Worm (Caenorhabditis elegans) whole organism, L4 larva: ENCODE data around the gene natb-1.

Experiments
- F37D6.2 ChIP-seq: sonication (generic microtip); optimal IDR thresholded peaks from 2 replicates; lab custom pipeline; 2016; ENCODE audit warnings: mild to moderate bottlenecking, missing genetic modification characterization, missing compliant biosample characterization
- F49E8.2 ChIP-seq: sonication (generic microtip); optimal IDR thresholded peaks from 2 replicates; lab custom pipeline; 2016; ENCODE audit warnings: missing compliant biosample characterization, mild to moderate bottlenecking, missing genetic modification characterization, borderline replicate concordance
- R02D3.7 ChIP-seq: fragments of 150-350 bp; sonication (generic microtip); optimal IDR thresholded peaks from 3 replicates; lab custom pipeline; 2014; ENCODE audit warnings: missing biosample characterization, missing genetic modification characterization
- T20F7.1 ChIP-seq: fragments of 200-800 bp; sonication (Bioruptor generic); optimal IDR thresholded peaks from 2 replicates; lab custom pipeline; 2018; ENCODE audit warnings: mild to moderate bottlenecking, missing genetic modification characterization, missing compliant biosample characterization
- T26A8.4 ChIP-seq: fragments of 200-800 bp; sonication (Bioruptor generic); IDR thresholded peaks from 2 replicates; pipeline ENCODE4 v1.3.6; 2022; ENCODE audit warnings: missing genetic modification characterization, missing compliant biosample characterization
- Y105C5A.15 ChIP-seq: fragments of 200-800 bp; sonication (Bioruptor generic); IDR thresholded peaks from 2 replicates; pipeline ENCODE4 v1.3.6; 2022; ENCODE audit warnings: missing genetic modification characterization, missing compliant biosample characterization
- ZK546.5 ChIP-seq, 2 experiments: sonication (generic microtip); optimal IDR thresholded peaks; 2 replicates each; lab custom pipeline; 2017; ENCODE audit warnings: missing biosample characterization in 2 of 2, missing genetic modification characterization in 2 of 2
- aha-1 ChIP-seq: fragments of 150-350 bp; peaks from one replicate; lab custom pipeline; 2014; ENCODE audit warnings: missing biosample characterization, missing genetic modification characterization
- aly-2 ChIP-seq: sonication (generic microtip); optimal IDR thresholded peaks from 2 replicates; lab custom pipeline; 2018; ENCODE audit warnings: missing biosample characterization, missing genetic modification characterization
- ama-1 ChIP-seq: fragments of 150-350 bp; optimal IDR thresholded peaks from 2 replicates; lab custom pipeline; 2014; ENCODE audit warnings: inconsistent platforms, mixed read lengths
- ceh-28 ChIP-seq: fragments of 150-350 bp; optimal IDR thresholded peaks from 2 replicates; lab custom pipeline; 2014; ENCODE audit warnings: missing biosample characterization, missing genetic modification reagents, missing genetic modification characterization
- ceh-32 ChIP-seq: sonication (generic microtip); optimal IDR thresholded peaks from 2 replicates; lab custom pipeline; 2016; ENCODE audit warnings: mild to moderate bottlenecking, missing genetic modification characterization, missing compliant biosample characterization; ENCODE audit not compliant: poor library complexity
- ceh-44 ChIP-seq: fragments of 200-800 bp; sonication (Bioruptor generic); IDR thresholded peaks from 2 replicates; pipeline ENCODE4 v1.3.6; 2022; ENCODE audit warnings: missing genetic modification reagents, missing genetic modification characterization, missing compliant biosample characterization
- ces-1 ChIP-seq: fragments of 150-350 bp; sonication (generic microtip); optimal IDR thresholded peaks from 4 replicates; lab custom pipeline; 2014; ENCODE audit warnings: missing biosample characterization, missing genetic modification reagents, missing genetic modification characterization
- cey-2 ChIP-seq: sonication (generic microtip); optimal IDR thresholded peaks from 3 replicates; lab custom pipeline; 2017; ENCODE audit warnings: missing genetic modification characterization, mild to moderate bottlenecking, missing compliant biosample characterization, antibody characterized with exemption, borderline replicate concordance; ENCODE audit not compliant: insufficient read depth
- ctbp-1 ChIP-seq: fragments of 200-800 bp; sonication (Bioruptor generic); IDR thresholded peaks from 2 replicates; pipeline ENCODE4 v1.3.6; 2022; ENCODE audit warnings: missing genetic modification reagents, missing genetic modification characterization, missing compliant biosample characterization
- daf-16 ChIP-seq, 3 experiments: sonication (generic microtip); optimal IDR thresholded peaks; 2 replicates each; lab custom pipeline; 2016 to 2017; ENCODE audit warnings: missing genetic modification characterization in 3 of 3, missing genetic modification reagents in 3 of 3, mild to moderate bottlenecking in 2 of 3, missing compliant biosample characterization in 2 of 3, missing biosample characterization in 1 of 3, moderate library complexity in 1 of 3
- dmd-8 ChIP-seq: fragments of 200-800 bp; sonication (Bioruptor generic); IDR thresholded peaks from 2 replicates; pipeline ENCODE4 v1.3.6; 2022; ENCODE audit warnings: missing genetic modification characterization, missing compliant biosample characterization
- dpl-1 ChIP-seq: fragments of 150-350 bp; optimal IDR thresholded peaks from 2 replicates; lab custom pipeline; 2014; ENCODE audit warnings: missing biosample characterization, missing genetic modification reagents, missing genetic modification characterization
- dve-1 ChIP-seq: sonication (generic microtip); optimal IDR thresholded peaks from 2 replicates; lab custom pipeline; 2017; ENCODE audit warnings: antibody characterized with exemption, mild to moderate bottlenecking, missing genetic modification characterization, missing compliant biosample characterization; ENCODE audit not compliant: insufficient read depth
- egl-27 ChIP-seq: sonication (generic microtip); optimal IDR thresholded peaks from 3 replicates; lab custom pipeline; 2017; ENCODE audit warnings: missing biosample characterization, missing genetic modification reagents, missing genetic modification characterization
- fos-1 ChIP-seq: fragments of 150-350 bp; optimal IDR thresholded peaks from 2 replicates; lab custom pipeline; 2014; ENCODE audit warnings: missing biosample characterization, missing genetic modification characterization
- hif-1 ChIP-seq, 2 experiments: sonication (generic microtip); optimal IDR thresholded peaks; 2 replicates each; lab custom pipeline; 2016 to 2017; ENCODE audit warnings: missing compliant biosample characterization in 2 of 2, missing genetic modification characterization in 2 of 2, missing genetic modification reagents in 2 of 2, missing genotype in 2 of 2, mild to moderate bottlenecking in 1 of 2
- lin-1 ChIP-seq: fragments of 200-800 bp; sonication (Bioruptor generic); IDR thresholded peaks from 2 replicates; pipeline ENCODE4 v1.3.6; 2022; ENCODE audit warnings: missing genetic modification reagents, missing genetic modification characterization, missing compliant biosample characterization
- lin-29 ChIP-seq: fragments of 200-800 bp; sonication (Bioruptor generic); IDR thresholded peaks from 2 replicates; pipeline ENCODE4 v1.3.6; 2022; ENCODE audit warnings: missing genetic modification reagents, missing genetic modification characterization, missing compliant biosample characterization
- lin-38 ChIP-seq: fragments of 200-800 bp; sonication (Bioruptor generic); IDR thresholded peaks from 2 replicates; pipeline ENCODE4 v1.3.6; 2022; ENCODE audit warnings: missing genetic modification reagents, missing genetic modification characterization, missing compliant biosample characterization
- lsy-2 ChIP-seq, 2 experiments: fragments of 150-350 bp in 1 of 2; sonication (generic microtip) in 1 of 2; optimal IDR thresholded peaks; 2 replicates each; lab custom pipeline; 2014 to 2017; ENCODE audit warnings: missing biosample characterization in 2 of 2, missing genetic modification characterization in 2 of 2
- madf-9 ChIP-seq: fragments of 200-800 bp; sonication (Bioruptor generic); conservative IDR thresholded peaks from 2 replicates; pipeline ENCODE4 v1.3.6; 2022; ENCODE audit warnings: missing genetic modification reagents, missing genetic modification characterization, missing compliant biosample characterization
- mdl-1 ChIP-seq, 2 experiments: fragments of 150-350 bp in 1 of 2; sonication (generic microtip) in 1 of 2; optimal IDR thresholded peaks; 2 replicates each; lab custom pipeline; 2014 to 2017; ENCODE audit warnings: missing biosample characterization in 2 of 2, missing genetic modification characterization in 2 of 2
- mdt-29 ChIP-seq: fragments of 200-800 bp; sonication (Bioruptor generic); IDR thresholded peaks from 2 replicates; pipeline ENCODE4 v1.3.6; 2022; ENCODE audit warnings: missing genetic modification reagents, missing genetic modification characterization, missing compliant biosample characterization
- mep-1 ChIP-seq: fragments of 150-350 bp; sonication (generic microtip); optimal IDR thresholded peaks from 3 replicates; lab custom pipeline; 2014; ENCODE audit warnings: missing biosample characterization, missing genetic modification characterization
- mes-2 ChIP-seq: sonication (generic microtip); optimal IDR thresholded peaks from 2 replicates; lab custom pipeline; 2016; ENCODE audit warnings: missing genotype, mild to moderate bottlenecking, missing genetic modification characterization, missing compliant biosample characterization; ENCODE audit not compliant: poor library complexity, severe bottlenecking
- mxl-2 ChIP-seq: fragments of 200-800 bp; sonication (Bioruptor generic); conservative IDR thresholded peaks from 2 replicates; pipeline ENCODE4 v1.3.6; 2022; ENCODE audit warnings: missing genetic modification reagents, missing genetic modification characterization, missing compliant biosample characterization
- nhr-10 ChIP-seq: fragments of 150-350 bp; optimal IDR thresholded peaks from 2 replicates; lab custom pipeline; 2014; ENCODE audit warnings: missing biosample characterization, missing genetic modification characterization
- nhr-102 ChIP-seq: sonication (generic microtip); optimal IDR thresholded peaks from 2 replicates; lab custom pipeline; 2016; ENCODE audit warnings: mild to moderate bottlenecking, missing genetic modification characterization, moderate library complexity, missing compliant biosample characterization
- nhr-111 ChIP-seq: fragments of 200-800 bp; sonication (Bioruptor generic); optimal IDR thresholded peaks from 2 replicates; lab custom pipeline; 2018; ENCODE audit warnings: mild to moderate bottlenecking, missing genetic modification characterization, missing compliant biosample characterization
- nhr-41 ChIP-seq: fragments of 200-800 bp; sonication (Bioruptor generic); IDR thresholded peaks from 2 replicates; pipeline ENCODE4 v1.3.6; 2022; ENCODE audit warnings: missing genetic modification reagents, missing genetic modification characterization, missing compliant biosample characterization
- nhr-48 ChIP-seq: sonication (generic microtip); optimal IDR thresholded peaks from 2 replicates; lab custom pipeline; 2016; ENCODE audit warnings: mild to moderate bottlenecking, missing genetic modification characterization, missing compliant biosample characterization
- nhr-6 ChIP-seq: fragments of 150-350 bp; optimal IDR thresholded peaks from 2 replicates; lab custom pipeline; 2014; ENCODE audit warnings: missing biosample characterization, missing genetic modification characterization
- nhr-76 ChIP-seq: fragments of 150-350 bp; optimal IDR thresholded peaks from 2 replicates; lab custom pipeline; 2014; ENCODE audit warnings: missing biosample characterization, missing genetic modification characterization
- pha-4 ChIP-seq, 2 experiments: fragments of 150-350 bp in 1 of 2; fragments of 200-800 bp in 1 of 2; sonication (Bioruptor generic) in 1 of 2; IDR thresholded peaks in 1 of 2; optimal IDR thresholded peaks in 1 of 2; 2 replicates each; pipeline versions ENCODE4 v1.3.6 to Lab custom; 2014 to 2022; ENCODE audit warnings: missing genetic modification characterization in 2 of 2, missing genetic modification reagents in 2 of 2, missing biosample characterization in 1 of 2, missing compliant biosample characterization in 1 of 2
- saeg-2 ChIP-seq: fragments of 200-800 bp; sonication (Bioruptor generic); IDR thresholded peaks from 2 replicates; pipeline ENCODE4 v1.3.6; 2022; ENCODE audit warnings: missing genetic modification reagents, missing genetic modification characterization, missing compliant biosample characterization
- skn-1 ChIP-seq: fragments of 150-350 bp; optimal IDR thresholded peaks from 2 replicates; lab custom pipeline; 2014; ENCODE audit warnings: missing biosample characterization, missing genetic modification characterization
- unc-130 ChIP-seq: sonication (generic microtip); optimal IDR thresholded peaks from 2 replicates; lab custom pipeline; 2016; ENCODE audit warnings: missing genetic modification reagents, missing genetic modification characterization, missing compliant biosample characterization
- zag-1 ChIP-seq: fragments of 150-350 bp; optimal IDR thresholded peaks from 2 replicates; lab custom pipeline; 2014; ENCODE audit warnings: missing biosample characterization, missing genetic modification characterization
- zip-11 ChIP-seq: fragments of 200-800 bp; sonication (Bioruptor generic); IDR thresholded peaks from 2 replicates; pipeline ENCODE4 v1.3.6; 2022; ENCODE audit warnings: missing genetic modification characterization, missing compliant biosample characterization
- ztf-7 ChIP-seq: fragments of 150-350 bp; optimal IDR thresholded peaks from 2 replicates; lab custom pipeline; 2014; ENCODE audit warnings: missing biosample characterization, missing genetic modification characterization

The natb-1 gene

ce11 chrV:8012032-8012431, 28.8 kb upstream of the natb-1 start, which contains the start of gene rpb-9:
Gene rpb-9, minus strand, starts transcription at chrV:8012345.
- TF ChIP-seq T26A8.4 (GFP tag; lab: Robert Waterston, UW) (peak; percentile 43; the same call in 1 of the 2 replicates), dmd-8 (GFP tag; lab: Robert Waterston, UW) (no peak), Y105C5A.15 (no peak), mdl-1 (tag; optimal IDR thresholded peaks at IDR 0.05; lab: Kevin White, UChicago) (no peak), nhr-41 (no peak), ces-1 (no peak), skn-1 (tag; lab: Kevin White, UChicago) (no peak), zag-1 (tag; lab: Kevin White, UChicago) (no peak), nhr-6 (tag; lab: Kevin White, UChicago) (no peak), ama-1 (lab: Kevin White, UChicago) (peak; percentile 57), F49E8.2 (tag; lab: Kevin White, UChicago) (peak; percentile 8), mes-2 (tag; lab: Kevin White, UChicago) (peak; percentile 35), nhr-48 (tag; lab: Kevin White, UChicago) (no peak), dpl-1 (no peak), aha-1 (tag; lab: Kevin White, UChicago) (no peak), nhr-111 (no peak), lin-38 (peak; percentile 39), pha-4 (GFP tag; IDR thresholded peaks at IDR 0.05; lab: Robert Waterston, UW) (no peak), pha-4 (tag; optimal IDR thresholded peaks at IDR 0.05; lab: Kevin White, UChicago) (no peak), mdt-29 (GFP tag; lab: Robert Waterston, UW) (no peak), hif-1 (tag; optimal IDR thresholded peaks at IDR 0.05; lab: Kevin White, UChicago) (no peak), mxl-2 (GFP tag; lab: Robert Waterston, UW) (no peak), ctbp-1 (no peak), lsy-2 (tag; optimal IDR thresholded peaks at IDR 0.05; lab: Kevin White, UChicago) (no peak), ceh-28 (tag; lab: Kevin White, UChicago) (no peak), daf-16 (GFP tag; optimal IDR thresholded peaks at IDR 0.05; lab: Kevin White, UChicago) (no peak), daf-16 (tag; optimal IDR thresholded peaks at IDR 0.05; lab: Kevin White, UChicago) (peak; percentile 3), saeg-2 (no peak), ZK546.5 (tag; optimal IDR thresholded peaks at IDR 0.05; lab: Kevin White, UChicago) (no peak), unc-130 (GFP tag; lab: Kevin White, UChicago) (no peak), lin-1 (GFP tag; lab: Robert Waterston, UW) (peak; percentile 53; the same call in 1 of the 2 replicates), nhr-102 (tag; lab: Kevin White, UChicago) (peak; percentile 4), lin-29 (no peak), ceh-44 (GFP tag; lab: Robert Waterston, UW) (no peak), mep-1 (tag; lab: Kevin White, UChicago) (no peak), ceh-32 (tag; lab: Kevin White, UChicago) (no peak), ztf-7 (tag; lab: Kevin White, UChicago) (no peak), T20F7.1 (GFP tag; lab: Kevin White, UChicago) (no peak), dve-1 (tag; lab: Kevin White, UChicago) (peak; percentile 1), cey-2 (no peak), F37D6.2 (tag; lab: Kevin White, UChicago) (no peak)

ce11 chrV:8010846-8011245, 27.6 kb upstream of the natb-1 start, which contains the start of gene lmtr-2:
Gene lmtr-2, minus strand, starts transcription at chrV:8011106.
- TF ChIP-seq madf-9 (no peak), nhr-76 (tag; lab: Kevin White, UChicago) (no peak), nhr-41 (no peak), R02D3.7 (tag; lab: Kevin White, UChicago) (no peak), aha-1 (tag; lab: Kevin White, UChicago) (peak; percentile 88), fos-1 (tag; lab: Kevin White, UChicago) (no peak), ama-1 (lab: Kevin White, UChicago) (peak; percentile 74), nhr-6 (tag; lab: Kevin White, UChicago) (no peak), daf-16 (GFP tag; optimal IDR thresholded peaks at IDR 0.05; lab: Kevin White, UChicago) (no peak), daf-16 (tag; optimal IDR thresholded peaks at IDR 0.05; lab: Kevin White, UChicago) (peak; percentile 29), mep-1 (tag; lab: Kevin White, UChicago) (no peak), zip-11 (no peak), nhr-10 (tag; lab: Kevin White, UChicago) (no peak), egl-27 (tag; lab: Kevin White, UChicago) (no peak), pha-4 (GFP tag; IDR thresholded peaks at IDR 0.05; lab: Robert Waterston, UW) (no peak), pha-4 (tag; optimal IDR thresholded peaks at IDR 0.05; lab: Kevin White, UChicago) (no peak), aly-2 (no peak)
- TF ChIP-seq, all 104 proteins: peak for 3
